Comparison of ENCODE assay signal across 6 worm cellular contexts in the genomic region with DNA sequence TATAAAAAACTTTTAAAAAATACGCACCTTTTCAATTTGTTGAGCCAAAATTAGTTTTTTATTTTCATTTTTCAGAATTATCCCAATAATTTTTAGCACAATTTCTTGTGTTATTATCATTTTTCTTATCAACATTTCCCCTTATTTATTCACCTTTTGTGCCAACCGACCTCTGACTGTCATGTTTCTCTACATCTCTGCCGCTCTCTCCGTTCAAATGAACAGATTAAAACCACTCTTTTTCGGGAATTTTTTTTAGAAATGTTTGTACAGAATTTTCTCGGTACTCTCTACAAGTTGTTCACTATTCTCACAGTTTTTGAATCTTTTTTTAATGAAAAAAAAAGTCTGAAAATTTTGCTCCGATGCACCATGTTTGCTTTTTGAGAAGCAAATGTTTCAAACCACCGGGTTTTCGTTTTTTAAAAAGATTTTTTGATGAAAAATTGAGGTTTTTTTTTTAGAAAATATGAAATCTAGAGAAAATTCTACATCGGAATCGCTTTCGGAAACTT.
A peak's percentile ranks its signal among the peaks of the same experiment; 100 is the strongest.
TF ChIP-seq lines count a peak whose summit lies in the region.

Gene frl-1 (plus strand): TSS at position 465 of the 515 bp plus-strand sequence.

TF ChIP-seq in whole organism, L1 larva, 84 proteins besides CTCF, POLR2A, EP300 and RAD21:
- TF ChIP-seq lin-35 (GFP tag; optimal IDR thresholded peaks at IDR 0.05; lab: Kevin White, UChicago) (peak in 1 of 2 experiments; percentile 17), efl-1 (optimal IDR thresholded peaks at IDR 0.05; lab: Kevin White, UChicago) (no peak), efl-1 (GFP tag; optimal IDR thresholded peaks at IDR 0.05 in 1 of 2; lab: Kevin White, UChicago) (peak in 1 of 2 experiments; percentile 83), elt-2 (tag; optimal IDR thresholded peaks at IDR 0.05; lab: Kevin White, UChicago) (peak; percentile 15), nhr-71 (tag; optimal IDR thresholded peaks at IDR 0.05; lab: Kevin White, UChicago) (no peak), lin-39 (tag; optimal IDR thresholded peaks at IDR 0.05; lab: Kevin White, UChicago) (no peak)

TF ChIP-seq in whole organism, L2 larva, 48 proteins besides CTCF, POLR2A, EP300 and RAD21:
- peak; percentile 89 for TF ChIP-seq fos-1 (tag; optimal IDR thresholded peaks at IDR 0.05; lab: Kevin White, UChicago)
- no peak for TF ChIP-seq zag-1 (tag; optimal IDR thresholded peaks at IDR 0.05; lab: Kevin White, UChicago)
- TF ChIP-seq gmeb-1 (tag; optimal IDR thresholded peaks at IDR 0.05; lab: Kevin White, UChicago) = peak; percentile 40
- TF ChIP-seq ztf-1 (GFP tag; conservative IDR thresholded peaks at IDR 0.05; lab: Robert Waterston, UW) = no peak

TF ChIP-seq in whole organism, L3 larva, 47 proteins besides CTCF, POLR2A, EP300 and RAD21:
- TF ChIP-seq elt-2 (tag; optimal IDR thresholded peaks at IDR 0.05; lab: Kevin White, UChicago) (peak; percentile 68), nhr-77 (tag; optimal IDR thresholded peaks at IDR 0.05; lab: Kevin White, UChicago) (no peak), R02D3.7 (tag; optimal IDR thresholded peaks at IDR 0.05; lab: Kevin White, UChicago) (no peak), nhr-25 (tag; optimal IDR thresholded peaks at IDR 0.05; lab: Kevin White, UChicago) (no peak), nhr-237 (tag; optimal IDR thresholded peaks at IDR 0.05; lab: Kevin White, UChicago) (no peak), pqm-1 (tag; optimal IDR thresholded peaks at IDR 0.05; lab: Kevin White, UChicago) (peak; percentile 18), nhr-67 (tag; optimal IDR thresholded peaks at IDR 0.05; lab: Kevin White, UChicago) (no peak), ceh-82 (tag; optimal IDR thresholded peaks at IDR 0.05; lab: Kevin White, UChicago) (no peak), skn-1 (tag; optimal IDR thresholded peaks at IDR 0.05; lab: Kevin White, UChicago) (no peak), ceh-9 (tag; optimal IDR thresholded peaks at IDR 0.05; lab: Kevin White, UChicago) (no peak), pha-4 (tag; optimal IDR thresholded peaks at IDR 0.05; lab: Kevin White, UChicago) (peak; percentile 68), lin-15B (tag; optimal IDR thresholded peaks at IDR 0.05; lab: Kevin White, UChicago) (no peak), ama-1 (optimal IDR thresholded peaks at IDR 0.05; lab: Kevin White, UChicago) (no peak), fkh-10 (GFP tag; optimal IDR thresholded peaks at IDR 0.05; lab: Kevin White, UChicago) (no peak)

TF ChIP-seq in whole organism, L4 larva, 104 proteins besides CTCF, POLR2A, EP300 and RAD21 (continues in another document):
- TF ChIP-seq pqm-1 (tag; optimal IDR thresholded peaks at IDR 0.05; lab: Kevin White, UChicago) (peak; percentile 82), hlh-11 (tag; optimal IDR thresholded peaks at IDR 0.05; lab: Kevin White, UChicago) (peak; percentile 11), nhr-237 (tag; optimal IDR thresholded peaks at IDR 0.05; lab: Kevin White, UChicago) (no peak), ces-1 (GFP tag; optimal IDR thresholded peaks at IDR 0.05; lab: Kevin White, UChicago) (no peak), zfp-3 (GFP tag; conservative IDR thresholded peaks at IDR 0.05; lab: Robert Waterston, UW) (no peak), dmd-6 (GFP tag; IDR thresholded peaks at IDR 0.05; lab: Robert Waterston, UW) (peak; percentile 23; the same call in 1 of the 2 replicates), unc-62 (GFP tag; optimal IDR thresholded peaks at IDR 0.05 in 1 of 2; lab: Kevin White, UChicago) (no peak), unc-62 (tag; optimal IDR thresholded peaks at IDR 0.05; lab: Kevin White, UChicago) (no peak), lin-38 (GFP tag; IDR thresholded peaks at IDR 0.05; lab: Robert Waterston, UW) (no peak), ceh-28 (tag; optimal IDR thresholded peaks at IDR 0.05; lab: Kevin White, UChicago) (no peak), nhr-48 (tag; optimal IDR thresholded peaks at IDR 0.05; lab: Kevin White, UChicago) (no peak), daf-16 (GFP tag; optimal IDR thresholded peaks at IDR 0.05; lab: Kevin White, UChicago) (no peak), daf-16 (tag; optimal IDR thresholded peaks at IDR 0.05; lab: Kevin White, UChicago) (peak; percentile 61), nhr-28 (tag; optimal IDR thresholded peaks at IDR 0.05; lab: Kevin White, UChicago) (peak; percentile 60), lin-1 (GFP tag; IDR thresholded peaks at IDR 0.05; lab: Robert Waterston, UW) (no peak), ZK337.2 (GFP tag; IDR thresholded peaks at IDR 0.05; lab: Robert Waterston, UW) (no peak), lin-13 (GFP tag; optimal IDR thresholded peaks at IDR 0.05; lab: Kevin White, UChicago) (no peak), duxl-1 (tag; optimal IDR thresholded peaks at IDR 0.05; lab: Kevin White, UChicago; ENCODE audit: poor library complexity) (no peak), nhr-111 (GFP tag; optimal IDR thresholded peaks at IDR 0.05; lab: Kevin White, UChicago) (no peak), ceh-20 (GFP tag; IDR thresholded peaks at IDR 0.05; lab: Robert Waterston, UW) (no peak), mep-1 (tag; optimal IDR thresholded peaks at IDR 0.05; lab: Kevin White, UChicago) (no peak), lim-7 (GFP tag; IDR thresholded peaks at IDR 0.05; lab: Robert Waterston, UW) (no peak)

TF ChIP-seq in whole organism, late embryonic, 69 proteins besides CTCF, POLR2A, EP300 and RAD21:
- TF ChIP-seq elt-2 (tag; optimal IDR thresholded peaks at IDR 0.05; lab: Kevin White, UChicago) (peak; percentile 10), hlh-6 (tag; optimal IDR thresholded peaks at IDR 0.05; lab: Kevin White, UChicago) (no peak), pat-9 (tag; optimal IDR thresholded peaks at IDR 0.05; lab: Kevin White, UChicago) (no peak), nhr-11 (tag; optimal IDR thresholded peaks at IDR 0.05; lab: Kevin White, UChicago) (no peak)

TF ChIP-seq in whole organism, young adult, 124 proteins besides CTCF, POLR2A, EP300 and RAD21:
- TF ChIP-seq madf-6 (GFP tag; IDR thresholded peaks at IDR 0.05; lab: Robert Waterston, UW) = no peak
- no peak for TF ChIP-seq hlh-12 (tag; optimal IDR thresholded peaks at IDR 0.05; lab: Kevin White, UChicago)
- no peak for TF ChIP-seq hrde-1 (tag; optimal IDR thresholded peaks at IDR 0.05; lab: Kevin White, UChicago; ENCODE audit: borderline replicate concordance)
- peak; percentile 56 for TF ChIP-seq nhr-80 (tag; optimal IDR thresholded peaks at IDR 0.05; lab: Kevin White, UChicago)
- TF ChIP-seq rec-8 (tag; optimal IDR thresholded peaks at IDR 0.05; lab: Kevin White, UChicago) = no peak
- no peak for TF ChIP-seq bed-1 (GFP tag; IDR thresholded peaks at IDR 0.05; lab: Robert Waterston, UW)
TF ChIP-seq in whole organism, young adult: peak in this region for 1.
